Worm (Caenorhabditis elegans) whole organism, early embryonic: ENCODE measurements around the gene C04G6.6.

Experiments used
- B0310.2 ChIP-seq: sonication (generic microtip); optimal IDR thresholded peaks from 2 replicates; lab custom pipeline; 2016; ENCODE audit warnings: mild to moderate bottlenecking, missing genetic modification characterization, missing compliant biosample characterization
- F13C5.2 ChIP-seq: sonication (generic microtip); optimal IDR thresholded peaks from 2 replicates; lab custom pipeline; 2017; ENCODE audit warnings: mild to moderate bottlenecking, missing genetic modification characterization, inconsistent platforms, missing compliant biosample characterization
- aly-1 ChIP-seq: sonication (generic microtip); optimal IDR thresholded peaks from 2 replicates; lab custom pipeline; 2016; ENCODE audit warnings: missing genetic modification characterization, missing compliant biosample characterization
- ama-1 ChIP-seq: fragments of 150-350 bp; optimal IDR thresholded peaks from 2 replicates; lab custom pipeline; 2014
- ceh-13 ChIP-seq: fragments of 200-800 bp; sonication (Bioruptor generic); optimal IDR thresholded peaks from 2 replicates; lab custom pipeline; 2018; ENCODE audit warnings: mild to moderate bottlenecking, missing genetic modification characterization, missing compliant biosample characterization
- ceh-36 ChIP-seq: sonication (generic microtip); optimal IDR thresholded peaks from 2 replicates; lab custom pipeline; 2016; ENCODE audit warnings: missing genetic modification characterization, inconsistent platforms, missing compliant biosample characterization
- ets-7 ChIP-seq: sonication (generic microtip); optimal IDR thresholded peaks from 2 replicates; lab custom pipeline; 2016; ENCODE audit warnings: missing genotype, missing genetic modification characterization, missing compliant biosample characterization
- flt-1 ChIP-seq: fragments of 200-800 bp; sonication (Bioruptor generic); IDR thresholded peaks from 2 replicates; pipeline ENCODE4 v1.3.6; 2022; ENCODE audit warnings: missing genetic modification characterization, missing compliant biosample characterization
- hmbx-1 ChIP-seq: sonication (generic microtip); optimal IDR thresholded peaks from 2 replicates; lab custom pipeline; 2016; ENCODE audit warnings: mild to moderate bottlenecking, missing genetic modification characterization, missing compliant biosample characterization
- hmg-4 ChIP-seq: fragments of 200-800 bp; sonication (Bioruptor generic); optimal IDR thresholded peaks from 2 replicates; lab custom pipeline; 2018; ENCODE audit warnings: mild to moderate bottlenecking, missing genetic modification characterization, missing compliant biosample characterization
- hnd-1 ChIP-seq: sonication (generic microtip); optimal IDR thresholded peaks from 2 replicates; lab custom pipeline; 2016; ENCODE audit warnings: missing genetic modification characterization, missing compliant biosample characterization
- pes-1 ChIP-seq: fragments of 200-800 bp; sonication (Bioruptor generic); IDR thresholded peaks from 2 replicates; pipeline ENCODE4 v1.3.6; 2022; ENCODE audit warnings: missing genetic modification reagents, missing genetic modification characterization, missing compliant biosample characterization
- scrt-1 ChIP-seq: fragments of 200-800 bp; sonication (Bioruptor generic); IDR thresholded peaks from 2 replicates; pipeline ENCODE4 v1.3.6; 2022; ENCODE audit warnings: missing genetic modification characterization, missing compliant biosample characterization
- sea-1 ChIP-seq: fragments of 200-800 bp; sonication (Bioruptor generic); conservative IDR thresholded peaks from 2 replicates; pipeline ENCODE4 v1.3.6; 2022; ENCODE audit warnings: missing genetic modification characterization, missing compliant biosample characterization
- tbx-11 ChIP-seq: fragments of 200-800 bp; sonication (Bioruptor generic); IDR thresholded peaks from 2 replicates; pipeline ENCODE4 v1.3.6; 2022; ENCODE audit warnings: missing genetic modification characterization, missing compliant biosample characterization
- tbx-37 ChIP-seq: fragments of 200-800 bp; sonication (Bioruptor generic); conservative IDR thresholded peaks from 2 replicates; pipeline ENCODE4 v1.3.6; 2022; ENCODE audit warnings: missing genetic modification reagents, missing genetic modification characterization, missing compliant biosample characterization
- tra-4 ChIP-seq: sonication (generic microtip); optimal IDR thresholded peaks from 2 replicates; lab custom pipeline; 2017; ENCODE audit warnings: missing genetic modification characterization, missing compliant biosample characterization

C04G6.6 gene

DNA sequence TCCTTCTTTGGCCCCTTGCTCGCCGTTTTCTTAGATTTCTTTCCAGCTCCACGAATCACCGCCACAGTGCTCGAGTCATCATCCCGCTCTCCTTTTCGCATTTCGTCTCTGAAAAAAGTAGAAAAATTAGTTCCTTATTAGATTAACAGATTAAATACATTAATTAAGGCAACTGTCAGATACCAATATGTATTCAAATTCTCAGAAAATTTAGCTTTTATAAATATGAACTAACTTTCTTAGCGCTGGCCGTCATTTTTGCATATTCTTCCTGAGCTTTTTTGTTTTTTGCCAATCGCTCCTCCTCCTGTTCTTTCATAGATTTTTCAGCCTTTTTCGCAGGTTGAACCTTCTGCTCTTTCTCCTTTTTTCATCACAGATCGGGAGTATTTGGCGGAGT is at the start of gene C04G6.6:
TSS of gene C04G6.6 (minus strand) at position 101 of the 400 bp plus-strand sequence.
- no peak for TF ChIP-seq tbx-11 (GFP tag; lab: Robert Waterston, UW)
- no peak for TF ChIP-seq hmbx-1
- TF ChIP-seq sea-1 (GFP tag; lab: Robert Waterston, UW) = no peak

DNA sequence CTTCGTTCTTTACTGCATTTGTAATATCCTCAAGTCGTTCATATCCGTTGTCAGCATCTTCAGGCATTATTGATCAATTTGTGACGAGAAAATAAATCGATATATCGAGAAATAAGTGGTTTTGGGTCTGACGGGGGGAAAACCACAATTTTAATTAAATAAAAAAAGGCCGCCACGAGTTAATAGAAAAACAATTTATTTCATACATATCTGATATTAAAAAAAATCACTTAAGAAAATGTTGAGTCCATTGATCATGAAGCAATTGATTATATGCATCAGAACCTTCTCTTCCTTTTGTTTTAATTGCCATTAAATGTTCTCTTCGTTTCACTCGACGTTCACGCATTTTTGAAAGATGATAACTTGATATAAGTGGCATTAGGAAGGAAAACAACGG is 48.8 kb upstream of the C04G6.6 start, which contains the start of gene F58A6.5:
TSS of gene F58A6.5 (minus strand) at position 101 of the 400 bp plus-strand sequence.
- no peak for TF ChIP-seq ceh-36 (tag; lab: Kevin White, UChicago)
- no peak for TF ChIP-seq hnd-1 (tag; lab: Kevin White, UChicago)
- TF ChIP-seq pes-1 (GFP tag; lab: Robert Waterston, UW) = no peak
- no peak for TF ChIP-seq tbx-11 (GFP tag; lab: Robert Waterston, UW)
- TF ChIP-seq F13C5.2 (tag; lab: Kevin White, UChicago) = no peak
- TF ChIP-seq ama-1 = no peak

DNA sequence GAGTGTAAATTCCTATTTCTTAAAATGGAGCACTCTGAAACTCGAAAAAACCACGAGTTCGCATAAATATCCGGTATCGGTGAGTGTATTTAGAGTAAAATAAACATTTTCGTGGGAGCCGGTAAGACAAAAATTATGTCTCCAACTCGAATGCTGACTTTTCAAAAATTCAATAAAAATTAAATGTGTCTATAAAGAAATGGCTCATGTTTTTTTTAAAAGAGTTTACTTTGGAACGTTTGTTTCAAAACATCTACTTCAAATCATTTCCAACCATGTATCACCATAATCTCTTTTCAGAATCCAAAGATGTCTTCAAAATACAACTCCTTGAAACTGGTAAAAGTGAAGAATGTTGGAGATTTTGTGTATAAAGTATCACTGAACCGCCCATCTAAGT is 43.1 kb upstream of the C04G6.6 start, which contains the start of gene F58A6.1:
TSS of gene F58A6.1 (plus strand) at position 301 of the 400 bp plus-strand sequence.
- TF ChIP-seq tra-4 (tag; lab: Kevin White, UChicago) (no peak), F13C5.2 (tag; lab: Kevin White, UChicago) (no peak), sea-1 (GFP tag; lab: Robert Waterston, UW) (no peak), ceh-13 (no peak), flt-1 (GFP tag; lab: Robert Waterston, UW) (no peak), hmbx-1 (no peak), ama-1 (no peak), hmg-4 (GFP tag; lab: Kevin White, UChicago) (no peak), hnd-1 (tag; lab: Kevin White, UChicago) (no peak)

DNA sequence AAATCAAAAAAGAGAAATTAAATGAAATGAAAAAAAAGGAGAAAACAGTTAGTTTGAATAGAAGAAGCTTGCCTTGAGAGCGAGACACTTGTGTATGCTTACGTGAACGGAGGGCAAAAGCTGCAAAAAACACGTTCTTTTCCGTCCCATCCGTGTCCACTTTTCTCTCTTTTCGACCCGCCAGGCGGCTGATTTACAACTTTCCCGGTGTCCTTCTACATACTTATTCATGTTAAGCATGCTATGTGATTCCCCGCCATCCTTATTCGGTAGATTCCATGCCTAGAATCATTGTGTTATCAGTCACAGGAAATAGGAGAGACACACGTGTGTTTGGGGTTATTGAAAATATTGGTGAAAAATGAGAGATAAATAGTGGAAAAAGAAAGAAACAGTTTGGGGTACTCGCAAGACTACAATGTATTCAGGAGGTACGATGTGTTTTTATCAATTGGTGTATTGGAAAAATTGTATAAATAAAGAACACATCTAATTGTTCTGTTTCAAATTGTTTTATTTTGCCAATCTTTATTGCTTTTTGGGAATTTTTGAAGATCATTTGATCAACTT is 42.5 kb upstream of the C04G6.6 start, which contains the start of gene nas-29:
TSS of gene nas-29 (minus strand) at position 92 of the 570 bp plus-strand sequence.
- TF ChIP-seq flt-1 (GFP tag; lab: Robert Waterston, UW) (no peak), ceh-13 (no peak), hnd-1 (tag; lab: Kevin White, UChicago) (no peak), ama-1 (no peak), ets-7 (no peak), tbx-37 (GFP tag; lab: Robert Waterston, UW) (no peak), B0310.2 (tag; lab: Kevin White, UChicago) (no peak), pes-1 (GFP tag; lab: Robert Waterston, UW) (no peak), hmg-4 (GFP tag; lab: Kevin White, UChicago) (no peak), hmbx-1 (no peak), scrt-1 (GFP tag; lab: Robert Waterston, UW) (no peak), tbx-11 (GFP tag; lab: Robert Waterston, UW) (no peak), F13C5.2 (tag; lab: Kevin White, UChicago) (no peak), aly-1 (tag; lab: Kevin White, UChicago) (no peak), tra-4 (tag; lab: Kevin White, UChicago) (no peak), ceh-36 (tag; lab: Kevin White, UChicago) (no peak)

DNA sequence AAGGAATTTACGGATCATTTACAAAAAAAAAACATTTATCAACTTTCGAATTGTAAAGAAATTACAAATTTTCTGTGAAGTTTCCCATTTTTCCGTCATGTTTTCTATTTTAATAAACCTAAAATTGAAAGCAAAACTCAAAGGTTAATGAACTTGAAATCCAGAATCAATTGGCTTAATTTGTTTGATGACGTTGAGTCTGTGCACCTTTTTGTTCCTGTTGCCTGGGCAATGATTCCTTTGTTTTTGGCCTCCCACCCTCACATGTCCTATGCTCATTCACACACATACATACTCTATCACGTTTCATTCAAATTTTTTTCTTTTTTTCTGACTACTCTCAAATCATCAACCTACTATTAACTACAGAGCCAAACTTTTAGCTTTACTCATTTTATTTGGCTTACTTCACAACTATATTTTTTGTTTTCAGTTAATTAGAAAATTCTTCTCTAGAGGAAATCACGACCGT is 36.8 kb upstream of the C04G6.6 start, which contains the start of gene F58A6.2:
TSS of gene F58A6.2 (plus strand) at position 422 of the 472 bp plus-strand sequence.
- no peak for TF ChIP-seq scrt-1 (GFP tag; lab: Robert Waterston, UW)
- TF ChIP-seq pes-1 (GFP tag; lab: Robert Waterston, UW) = no peak
- TF ChIP-seq tra-4 (tag; lab: Kevin White, UChicago) = no peak
- no peak for TF ChIP-seq ceh-36 (tag; lab: Kevin White, UChicago)
- no peak for TF ChIP-seq F13C5.2 (tag; lab: Kevin White, UChicago)
- TF ChIP-seq tbx-37 (GFP tag; lab: Robert Waterston, UW) = no peak
- no peak for TF ChIP-seq ceh-13
- TF ChIP-seq ama-1 = no peak
- TF ChIP-seq sea-1 (GFP tag; lab: Robert Waterston, UW) = no peak
- TF ChIP-seq hnd-1 (tag; lab: Kevin White, UChicago) = no peak

DNA sequence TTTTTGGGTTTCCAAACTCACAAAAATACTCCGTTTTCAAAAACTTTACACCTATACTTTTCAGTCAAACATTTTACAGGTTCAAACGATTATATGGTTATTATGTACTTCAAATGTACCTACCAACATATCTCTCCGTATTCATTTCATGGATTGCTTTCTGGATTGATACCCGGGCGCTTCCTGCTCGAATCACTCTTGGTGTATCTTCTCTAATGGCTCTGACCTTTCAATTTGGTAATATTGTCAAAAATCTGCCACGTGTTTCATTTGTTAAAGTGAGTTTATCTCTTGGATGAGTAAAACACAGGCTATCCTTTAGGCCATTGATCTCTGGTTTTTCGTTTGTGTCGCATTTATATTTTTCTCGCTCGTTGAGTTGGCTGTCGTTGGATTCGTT is 32.3 kb upstream of the C04G6.6 start:
- no peak for TF ChIP-seq ets-7
- no peak for TF ChIP-seq sea-1 (GFP tag; lab: Robert Waterston, UW)
- TF ChIP-seq ceh-13 = no peak
- TF ChIP-seq F13C5.2 (tag; lab: Kevin White, UChicago) = no peak
- no peak for TF ChIP-seq pes-1 (GFP tag; lab: Robert Waterston, UW)
- TF ChIP-seq scrt-1 (GFP tag; lab: Robert Waterston, UW) = no peak
- TF ChIP-seq ceh-36 (tag; lab: Kevin White, UChicago) = no peak
- no peak for TF ChIP-seq tbx-37 (GFP tag; lab: Robert Waterston, UW)
- no peak for TF ChIP-seq flt-1 (GFP tag; lab: Robert Waterston, UW)

DNA sequence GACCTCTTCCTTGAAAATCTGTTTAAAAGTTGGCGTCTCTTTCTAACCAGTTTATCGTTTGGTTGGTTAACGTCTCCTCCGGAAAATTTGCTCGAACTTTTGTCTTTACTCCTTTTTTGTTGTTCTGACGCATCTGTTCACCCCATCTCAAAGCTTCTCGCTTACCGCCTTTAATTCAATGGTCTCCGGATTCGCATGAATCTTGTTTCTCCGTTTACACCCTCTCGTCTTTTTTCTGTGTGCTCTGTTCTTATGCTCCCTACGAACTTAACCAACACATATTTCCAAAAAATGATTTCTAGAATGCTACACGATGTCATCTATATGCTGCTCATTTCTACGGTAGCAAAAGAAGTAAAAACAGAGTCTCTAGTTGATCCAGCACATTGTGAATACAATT is 30.5 kb upstream of the C04G6.6 start, which contains the start of gene lgc-56:
TSS of gene lgc-56 (plus strand) at position 301 of the 400 bp plus-strand sequence.
- TF ChIP-seq aly-1 (tag; lab: Kevin White, UChicago) (no peak), ceh-13 (no peak), B0310.2 (tag; lab: Kevin White, UChicago) (no peak), tbx-37 (GFP tag; lab: Robert Waterston, UW) (no peak), ama-1 (no peak), hmbx-1 (no peak), F13C5.2 (tag; lab: Kevin White, UChicago) (no peak), scrt-1 (GFP tag; lab: Robert Waterston, UW) (no peak), hnd-1 (tag; lab: Kevin White, UChicago) (no peak), ets-7 (no peak), tbx-11 (GFP tag; lab: Robert Waterston, UW) (no peak), hmg-4 (GFP tag; lab: Kevin White, UChicago) (no peak), sea-1 (GFP tag; lab: Robert Waterston, UW) (no peak), flt-1 (GFP tag; lab: Robert Waterston, UW) (no peak)
